Fruit fly (Drosophila melanogaster) whole organism, wandering third instar larva: ENCODE data around the gene spg.

Source experiments
- GATAd ChIP-seq: sonication (Bioruptor generic); optimal IDR thresholded peaks from 2 replicates; lab custom pipeline; 2016; ENCODE audit warnings: missing biosample characterization, missing genetic modification characterization
- Sp1 ChIP-seq: fragments of 200-800 bp; sonication (Bioruptor generic); optimal IDR thresholded peaks from 3 replicates; lab custom pipeline; 2019; ENCODE audit warnings: missing biosample characterization, mild to moderate bottlenecking, missing genetic modification characterization, moderate library complexity
- h ChIP-seq: fragments of 200-800 bp; sonication (Bioruptor generic); optimal IDR thresholded peaks from 3 replicates; lab custom pipeline; 2016; ENCODE audit warnings: missing biosample characterization, mild to moderate bottlenecking, missing genetic modification characterization
- sv ChIP-seq: fragments of 200-800 bp; sonication (Bioruptor generic); optimal IDR thresholded peaks from 3 replicates; lab custom pipeline; 2016; ENCODE audit warnings: missing biosample characterization, missing genetic modification characterization
- tai ChIP-seq: sonication (Bioruptor generic); optimal IDR thresholded peaks from 2 replicates; lab custom pipeline; 2016; ENCODE audit warnings: missing biosample characterization, missing genetic modification characterization
- usp ChIP-seq: fragments of >200 bp; optimal IDR thresholded peaks from 2 replicates; lab custom pipeline; 2017; ENCODE audit warnings: missing biosample characterization, missing genetic modification characterization

dm6 chr3R:28887559-28888432 is 42.7 kb downstream of the spg start, which contains the start of the genes CG33203 and Doa:
- peak; percentile 51 for TF ChIP-seq h (GFP tag; lab: Kevin White, UChicago)
- no peak for TF ChIP-seq GATAd (GFP tag; lab: Kevin White, UChicago)
- TF ChIP-seq tai (GFP tag; lab: Kevin White, UChicago), result no peak
- no peak for TF ChIP-seq Sp1 (GFP tag; lab: Kevin White, UChicago)
- no peak for TF ChIP-seq usp (GFP tag; lab: Kevin White, UChicago)
- TF ChIP-seq sv, result no peak
